Fruit fly (Drosophila melanogaster) whole organism: ENCODE measurements around the gene CG10431.

Source experiments
- Dll ChIP-seq: fragments of >200 bp; optimal IDR thresholded peaks from 2 replicates; lab custom pipeline; 2017
- EcR ChIP-seq, 2 experiments: fragments of >200 bp; optimal IDR thresholded peaks; 2 replicates each; lab custom pipeline; 2017; ENCODE audit warnings: missing biosample characterization in 2 of 2, missing genetic modification characterization in 2 of 2, missing genetic modification reagents in 2 of 2
- pan ChIP-seq: fragments of >200 bp; optimal IDR thresholded peaks from 2 replicates; lab custom pipeline; 2017

dm6 chr2L:18981484-18981883 is 7.0 kb downstream of the CG10431 start:
- TF ChIP-seq Dll (lab: Kevin White, UChicago) = no peak
- no peak for TF ChIP-seq pan (lab: Kevin White, UChicago)
- TF ChIP-seq EcR (GFP tag; optimal IDR thresholded peaks at IDR 0.05; lab: Kevin White, UChicago) = no peak
